Worm (Caenorhabditis elegans) whole organism, dauer: ENCODE results near the gene phyh-1.

Experiments
- unc-62 ChIP-seq: sonication (generic microtip); optimal IDR thresholded peaks from 2 replicates; lab custom pipeline; 2017; ENCODE audit warnings: missing biosample characterization, missing genetic modification reagents, missing genetic modification characterization

Gene phyh-1

ce11 chrIV:17209309-17209708 is 49.9 kb downstream of the phyh-1 start:
- no peak for TF ChIP-seq unc-62 (GFP tag; lab: Kevin White, UChicago)

ce11 chrIV:17207864-17208263 is 51.3 kb downstream of the phyh-1 start:
- no peak for TF ChIP-seq unc-62 (GFP tag; lab: Kevin White, UChicago)
